Fruit fly (Drosophila melanogaster) whole organism, embryonic: ENCODE results near the gene CG5521.
A peak's percentile ranks its signal among the peaks of the same experiment; 100 is the strongest.

ENCODE experiments used
- Asciz ChIP-seq: fragments of 200-800 bp; sonication (Bioruptor generic); optimal IDR thresholded peaks from 2 replicates; lab custom pipeline; 2017; ENCODE audit warnings: missing biosample characterization, mild to moderate bottlenecking, missing genetic modification characterization, missing genetic modification reagents
- Atf3 ChIP-seq: fragments of 200-800 bp; sonication (Bioruptor generic); optimal IDR thresholded peaks from 3 replicates; lab custom pipeline; 2016; ENCODE audit warnings: missing biosample characterization, missing genetic modification characterization
- Atf6 ChIP-seq: fragments of 200-800 bp; sonication (Bioruptor generic); IDR thresholded peaks from 2 replicates; pipeline ENCODE4 v1.3.6; 2022; ENCODE audit warnings: missing biosample characterization, missing genetic modification characterization
- CG10462 ChIP-seq: fragments of 200-800 bp; sonication (Bioruptor generic); optimal IDR thresholded peaks from 2 replicates; lab custom pipeline; 2016; ENCODE audit warnings: missing biosample characterization, missing genetic modification characterization
- CG11247 ChIP-seq: fragments of 200-800 bp; sonication (Bioruptor generic); IDR thresholded peaks from 2 replicates; pipeline ENCODE4 v1.3.6; 2022; ENCODE audit warnings: missing biosample characterization, missing genetic modification characterization
- CG11504 ChIP-seq: fragments of 200-800 bp; sonication (Bioruptor generic); optimal IDR thresholded peaks from 3 replicates; lab custom pipeline; 2019; ENCODE audit warnings: missing biosample characterization, mild to moderate bottlenecking, missing genetic modification characterization, moderate library complexity
- CG12155 ChIP-seq: fragments of 200-800 bp; sonication (Bioruptor generic); optimal IDR thresholded peaks from 3 replicates; lab custom pipeline; 2016; ENCODE audit warnings: missing biosample characterization, missing genetic modification characterization
- CG1233 ChIP-seq: fragments of 200-800 bp; sonication (Bioruptor generic); optimal IDR thresholded peaks from 4 replicates; lab custom pipeline; 2018; ENCODE audit warnings: missing biosample characterization, mild to moderate bottlenecking, missing genetic modification characterization
- CG17186 ChIP-seq: fragments of 200-800 bp; sonication (Bioruptor generic); optimal IDR thresholded peaks from 3 replicates; lab custom pipeline; 2017; ENCODE audit warnings: missing biosample characterization, missing genetic modification reagents, missing genetic modification characterization
- CG17568 ChIP-seq: fragments of 200-800 bp; sonication (Bioruptor generic); optimal IDR thresholded peaks from 2 replicates; lab custom pipeline; 2018; ENCODE audit warnings: missing biosample characterization, mild to moderate bottlenecking, missing genetic modification characterization, moderate library complexity
- CG18011 ChIP-seq: fragments of 200-800 bp; sonication (Bioruptor generic); optimal IDR thresholded peaks from 2 replicates; lab custom pipeline; 2017; ENCODE audit warnings: missing biosample characterization, missing genetic modification characterization, mild to moderate bottlenecking, moderate library complexity, missing genotype
- CG2712 ChIP-seq: fragments of 200-800 bp; optimal IDR thresholded peaks from 3 replicates; lab custom pipeline; 2019; ENCODE audit warnings: missing biosample characterization, mild to moderate bottlenecking, missing genetic modification characterization, moderate library complexity
- CG3065 ChIP-seq: fragments of 200-800 bp; sonication (Bioruptor generic); optimal IDR thresholded peaks from 2 replicates; lab custom pipeline; 2016; ENCODE audit warnings: missing biosample characterization, missing genetic modification characterization
- CG3281 ChIP-seq: fragments of 200-800 bp; sonication (Bioruptor generic); optimal IDR thresholded peaks from 3 replicates; lab custom pipeline; 2017; ENCODE audit warnings: missing biosample characterization, mild to moderate bottlenecking, missing genetic modification characterization
- CG33557 ChIP-seq: fragments of 200-800 bp; sonication (Bioruptor generic); optimal IDR thresholded peaks from 2 replicates; lab custom pipeline; 2019; ENCODE audit warnings: missing biosample characterization, mild to moderate bottlenecking, missing genetic modification characterization, moderate library complexity
- CG4617 ChIP-seq: fragments of 200-800 bp; sonication (Bioruptor generic); optimal IDR thresholded peaks from 3 replicates; lab custom pipeline; 2016; ENCODE audit warnings: missing biosample characterization, missing genetic modification characterization, borderline replicate concordance
- CG5245 ChIP-seq: fragments of 200-800 bp; sonication (Bioruptor generic); optimal IDR thresholded peaks from 3 replicates; lab custom pipeline; 2016; ENCODE audit warnings: missing biosample characterization, missing genetic modification characterization
- CG5953 ChIP-seq: fragments of 200-800 bp; sonication (Bioruptor generic); IDR thresholded peaks from 2 replicates; pipeline ENCODE4 v1.3.6; 2022; ENCODE audit warnings: missing biosample characterization, missing genetic modification characterization
- CG6683 ChIP-seq: fragments of 200-800 bp; sonication (Bioruptor generic); optimal IDR thresholded peaks from 2 replicates; lab custom pipeline; 2017; ENCODE audit warnings: missing biosample characterization, mild to moderate bottlenecking, missing genetic modification characterization, missing genetic modification reagents
- CG6813 ChIP-seq: fragments of 200-800 bp; sonication (Bioruptor generic); optimal IDR thresholded peaks from 2 replicates; lab custom pipeline; 2017; ENCODE audit warnings: missing biosample characterization, missing genetic modification characterization, mild to moderate bottlenecking, moderate library complexity, missing genetic modification reagents
- CG7556 ChIP-seq: fragments of 200-800 bp; sonication (Bioruptor generic); optimal IDR thresholded peaks from 2 replicates; lab custom pipeline; 2017; ENCODE audit warnings: missing biosample characterization, mild to moderate bottlenecking, missing genetic modification characterization
- CG7839 ChIP-seq: fragments of 200-800 bp; sonication (Bioruptor generic); optimal IDR thresholded peaks from 3 replicates; lab custom pipeline; 2018; ENCODE audit warnings: missing biosample characterization, mild to moderate bottlenecking, missing genetic modification characterization, moderate library complexity
- CG8765 ChIP-seq: fragments of 200-800 bp; sonication (Bioruptor generic); IDR thresholded peaks from 2 replicates; pipeline ENCODE4 v1.3.6; 2022; ENCODE audit warnings: missing biosample characterization, missing genetic modification characterization
- CG9932 ChIP-seq: fragments of 200-800 bp; sonication (Bioruptor generic); IDR thresholded peaks from 2 replicates; pipeline ENCODE4 v1.3.6; 2022; ENCODE audit warnings: missing biosample characterization, missing genetic modification characterization
- Camta ChIP-seq: fragments of 200-800 bp; sonication (Bioruptor generic); optimal IDR thresholded peaks from 2 replicates; lab custom pipeline; 2016; ENCODE audit warnings: missing biosample characterization, missing genetic modification characterization
- Fer3 ChIP-seq: fragments of 200-800 bp; sonication (Bioruptor generic); optimal IDR thresholded peaks from 2 replicates; lab custom pipeline; 2018; ENCODE audit warnings: missing biosample characterization, mild to moderate bottlenecking, missing genetic modification characterization, moderate library complexity
- HLHmδ ChIP-seq: fragments of 200-800 bp; sonication (Bioruptor generic); optimal IDR thresholded peaks from 2 replicates; lab custom pipeline; 2018; ENCODE audit warnings: missing biosample characterization, mild to moderate bottlenecking, missing genetic modification characterization, moderate library complexity
- Hr3 ChIP-seq: fragments of 200-800 bp; sonication (Bioruptor generic); optimal IDR thresholded peaks from 3 replicates; lab custom pipeline; 2016; ENCODE audit warnings: missing biosample characterization, missing genetic modification characterization
- Hsf ChIP-seq: fragments of 200-800 bp; sonication (Bioruptor generic); optimal IDR thresholded peaks from 3 replicates; lab custom pipeline; 2016; ENCODE audit warnings: missing biosample characterization, missing genetic modification characterization
- Lpt ChIP-seq: fragments of >200 bp; optimal IDR thresholded peaks from 2 replicates; lab custom pipeline; 2018; ENCODE audit warnings: missing biosample characterization, missing genetic modification characterization
- NFAT ChIP-seq: fragments of 200-800 bp; sonication (Bioruptor generic); IDR thresholded peaks from 2 replicates; pipeline ENCODE4 v1.3.6; 2022; ENCODE audit warnings: missing biosample characterization, missing genetic modification characterization
- NK7.1 ChIP-seq: fragments of 200-800 bp; sonication (Bioruptor generic); optimal IDR thresholded peaks from 3 replicates; lab custom pipeline; 2016; ENCODE audit warnings: missing biosample characterization, missing genetic modification characterization
- Nf-YB ChIP-seq: fragments of 200-800 bp; sonication (Bioruptor generic); optimal IDR thresholded peaks from 3 replicates; lab custom pipeline; 2019; ENCODE audit warnings: missing biosample characterization, mild to moderate bottlenecking, missing genetic modification characterization, moderate library complexity
- PHDP ChIP-seq: fragments of 200-800 bp; sonication (Bioruptor generic); optimal IDR thresholded peaks from 3 replicates; lab custom pipeline; 2018; ENCODE audit warnings: missing biosample characterization, mild to moderate bottlenecking, missing genetic modification characterization, moderate library complexity
- Pdp1 ChIP-seq, 2 experiments: fragments of 200-800 bp; sonication (Bioruptor generic); optimal IDR thresholded peaks; 3 replicates each; lab custom pipeline; 2016; ENCODE audit warnings: missing biosample characterization in 2 of 2, missing genetic modification characterization in 2 of 2, mild to moderate bottlenecking in 1 of 2, moderate library complexity in 1 of 2
- Sox100B ChIP-seq: fragments of 200-800 bp; sonication (Bioruptor generic); optimal IDR thresholded peaks from 3 replicates; lab custom pipeline; 2018; ENCODE audit warnings: missing biosample characterization, mild to moderate bottlenecking, missing genetic modification characterization
- Usf ChIP-seq: fragments of 200-800 bp; sonication (Bioruptor generic); optimal IDR thresholded peaks from 2 replicates; lab custom pipeline; 2017; ENCODE audit warnings: missing genotype, missing biosample characterization, missing genetic modification characterization
- ato ChIP-seq: fragments of 200-800 bp; sonication (Bioruptor generic); IDR thresholded peaks from 2 replicates; pipeline ENCODE4 v1.3.6; 2022; ENCODE audit warnings: missing biosample characterization, missing genetic modification characterization; ENCODE audit not compliant: partially characterized antibody
- crp ChIP-seq, 2 experiments: fragments of 200-800 bp; sonication (Bioruptor generic); optimal IDR thresholded peaks; 2 replicates in 1 of 2; 3 replicates in 1 of 2; lab custom pipeline; 2017; ENCODE audit warnings: missing biosample characterization in 2 of 2, missing genetic modification characterization in 2 of 2, mild to moderate bottlenecking in 1 of 2, moderate library complexity in 1 of 2
- dan ChIP-seq: fragments of 200-800 bp; sonication (Bioruptor generic); IDR thresholded peaks from 2 replicates; pipeline ENCODE4 v1.3.6; 2022; ENCODE audit warnings: missing biosample characterization, missing genetic modification characterization
- disco-r ChIP-seq: fragments of 200-800 bp; sonication (Bioruptor generic); optimal IDR thresholded peaks from 2 replicates; lab custom pipeline; 2016; ENCODE audit warnings: missing biosample characterization, missing genetic modification characterization
- eve ChIP-seq, 2 experiments: fragments of >200 bp; optimal IDR thresholded peaks; 2 replicates each; lab custom pipeline; 2017; ENCODE audit warnings: missing biosample characterization in 2 of 2, missing genetic modification characterization in 2 of 2
- hkb ChIP-seq, 2 experiments: fragments of 200-800 bp in 1 of 2; fragments of >200 bp in 1 of 2; sonication (Bioruptor generic) in 1 of 2; IDR thresholded peaks in 1 of 2; optimal IDR thresholded peaks in 1 of 2; 2 replicates each; pipeline versions ENCODE4 v1.3.6 to Lab custom; 2017 to 2022; ENCODE audit warnings: missing biosample characterization in 1 of 2, missing genetic modification characterization in 1 of 2
- onecut ChIP-seq: fragments of 200-800 bp; sonication (Bioruptor generic); IDR thresholded peaks from 2 replicates; pipeline ENCODE4 v1.3.6; 2022; ENCODE audit warnings: missing biosample characterization, missing genetic modification characterization
- phol ChIP-seq: fragments of 200-800 bp; sonication (Bioruptor generic); optimal IDR thresholded peaks from 3 replicates; lab custom pipeline; 2018; ENCODE audit warnings: missing biosample characterization, mild to moderate bottlenecking, missing genetic modification characterization, moderate library complexity
- sd ChIP-seq: fragments of 200-800 bp; sonication (Bioruptor generic); optimal IDR thresholded peaks from 3 replicates; lab custom pipeline; 2018; ENCODE audit warnings: missing biosample characterization, mild to moderate bottlenecking, missing genetic modification characterization, moderate library complexity
- sisA ChIP-seq: fragments of 200-800 bp; sonication (Bioruptor generic); IDR thresholded peaks from 2 replicates; pipeline ENCODE4 v1.3.6; 2022; ENCODE audit warnings: missing biosample characterization, missing genetic modification characterization
- ttk ChIP-seq: fragments of 200-800 bp; sonication (Bioruptor generic); IDR thresholded peaks from 2 replicates; pipeline ENCODE4 v2.1.2; 2022; ENCODE audit warnings: missing biosample characterization, missing genetic modification characterization

Gene CG5521

dm6 chr3R:26954020-26954672, 12.6 kb upstream of the CG5521 start (continued):
- TF ChIP-seq CG3065 (GFP tag; lab: Kevin White, UChicago), result peak; percentile 27
- TF ChIP-seq CG4617, result peak; percentile 19
- peak; percentile 63; the same call in 1 of the 2 replicates for TF ChIP-seq CG11247 (GFP tag; lab: Robert Waterston, UW)
- peak; percentile 81 for TF ChIP-seq sisA (GFP tag; lab: Robert Waterston, UW)
- TF ChIP-seq CG8765 (GFP tag; lab: Robert Waterston, UW), result no peak; the same call in 1 of the 2 replicates
- peak; percentile 85 for TF ChIP-seq CG7839 (tag; lab: Kevin White, UChicago)
- peak; percentile 85 for TF ChIP-seq CG5953
- peak; percentile 65 for TF ChIP-seq CG7556
- TF ChIP-seq sd (tag; lab: Kevin White, UChicago), result peak; percentile 92
- TF ChIP-seq CG11504 (tag; lab: Kevin White, UChicago), result peak; percentile 84
- peak; percentile 58 for TF ChIP-seq CG17568 (GFP tag; lab: Kevin White, UChicago)
- TF ChIP-seq CG6813 (GFP tag; lab: Kevin White, UChicago), result peak; percentile 66
- no peak for TF ChIP-seq eve (GFP tag; optimal IDR thresholded peaks at IDR 0.05; lab: Kevin White, UChicago)
- peak; percentile 89 for TF ChIP-seq ttk (GFP tag; lab: Robert Waterston, UW)
- peak; percentile 44 for TF ChIP-seq CG3281
- TF ChIP-seq crp (GFP tag; optimal IDR thresholded peaks at IDR 0.05; lab: Kevin White, UChicago), result peak in 1 of 2 experiments; percentile 5
- TF ChIP-seq CG5245 (GFP tag; lab: Kevin White, UChicago), result no peak
- no peak for TF ChIP-seq HLHmδ (GFP tag; lab: Kevin White, UChicago)
- peak; percentile 61; the same call in 1 of the 2 replicates for TF ChIP-seq Atf6 (GFP tag; lab: Robert Waterston, UW)
- peak; percentile 51 for TF ChIP-seq Nf-YB (GFP tag; lab: Kevin White, UChicago)
- no peak for TF ChIP-seq Lpt
- peak; percentile 85 for TF ChIP-seq Asciz (GFP tag; lab: Kevin White, UChicago)
- TF ChIP-seq Pdp1 (GFP tag; optimal IDR thresholded peaks at IDR 0.05; lab: Kevin White, UChicago), result peak in 1 of 2 experiments; percentile 71
- TF ChIP-seq CG12155 (GFP tag; lab: Kevin White, UChicago), result peak; percentile 49
- no peak for TF ChIP-seq Hsf
- TF ChIP-seq CG10462 (GFP tag; lab: Kevin White, UChicago), result peak; percentile 19
- peak; percentile 44 for TF ChIP-seq CG6683
- TF ChIP-seq Usf, result peak; percentile 60
- no peak for TF ChIP-seq NFAT
- TF ChIP-seq onecut (GFP tag; lab: Robert Waterston, UW), result peak; percentile 58; the same call in 1 of the 2 replicates
- peak; percentile 57 for TF ChIP-seq CG9932 (GFP tag; lab: Robert Waterston, UW)
- peak; percentile 81 for TF ChIP-seq Sox100B
- TF ChIP-seq CG33557 (GFP tag; lab: Kevin White, UChicago), result no peak
- TF ChIP-seq ato, result no peak
- peak; percentile 73 for TF ChIP-seq phol (tag; lab: Kevin White, UChicago)
- TF ChIP-seq NK7.1 (GFP tag; lab: Kevin White, UChicago), result no peak
- peak; percentile 75 for TF ChIP-seq Fer3 (tag; lab: Kevin White, UChicago)
- TF ChIP-seq disco-r (GFP tag; lab: Kevin White, UChicago), result no peak
- peak; percentile 89 for TF ChIP-seq CG2712
- TF ChIP-seq CG1233 (GFP tag; lab: Kevin White, UChicago), result peak; percentile 62
- TF ChIP-seq CG17186 (GFP tag; lab: Kevin White, UChicago), result no peak
- peak; percentile 16 for TF ChIP-seq Camta (GFP tag; lab: Kevin White, UChicago)
- TF ChIP-seq Hr3, result peak; percentile 83
- no peak for TF ChIP-seq hkb (optimal IDR thresholded peaks at IDR 0.05; lab: Kevin White, UChicago)
- TF ChIP-seq hkb (GFP tag; IDR thresholded peaks at IDR 0.05; lab: Robert Waterston, UW), result peak; percentile 86
- TF ChIP-seq CG18011 (GFP tag; lab: Kevin White, UChicago), result no peak
- TF ChIP-seq PHDP (tag; lab: Kevin White, UChicago), result peak; percentile 83
- TF ChIP-seq Atf3 (GFP tag; lab: Kevin White, UChicago), result no peak
- TF ChIP-seq dan (GFP tag; lab: Robert Waterston, UW), result no peak
